Fruit fly (Drosophila melanogaster) whole organism, embryonic: ENCODE data around the gene CG5697.

ENCODE experiments used
- Ada2b ChIP-seq: fragments of 200-800 bp; sonication (Bioruptor generic); IDR thresholded peaks from 2 replicates; pipeline ENCODE4 v1.3.6; 2022; ENCODE audit warnings: missing biosample characterization, missing genetic modification characterization
- Asciz ChIP-seq: fragments of 200-800 bp; sonication (Bioruptor generic); optimal IDR thresholded peaks from 2 replicates; lab custom pipeline; 2017; ENCODE audit warnings: missing biosample characterization, mild to moderate bottlenecking, missing genetic modification characterization, missing genetic modification reagents
- B-H1 ChIP-seq: fragments of 200-800 bp; sonication (Bioruptor generic); IDR thresholded peaks from 3 replicates; pipeline ENCODE4 v1.3.6; 2022; ENCODE audit warnings: missing biosample characterization, missing genetic modification characterization
- CG10431 ChIP-seq: fragments of 200-800 bp; sonication (Bioruptor generic); optimal IDR thresholded peaks from 3 replicates; lab custom pipeline; 2018; ENCODE audit warnings: missing biosample characterization, mild to moderate bottlenecking, missing genetic modification characterization
- CG10654 ChIP-seq: fragments of 200-800 bp; sonication (Bioruptor generic); optimal IDR thresholded peaks from 2 replicates; lab custom pipeline; 2016; ENCODE audit warnings: missing biosample characterization, missing genetic modification characterization
- CG11456 ChIP-seq: fragments of 200-800 bp; sonication (Bioruptor generic); IDR thresholded peaks from 3 replicates; pipeline ENCODE4 v1.3.6; 2022; ENCODE audit warnings: missing biosample characterization, missing genetic modification characterization
- CG13123 ChIP-seq: fragments of 200-800 bp; sonication (Bioruptor generic); optimal IDR thresholded peaks from 2 replicates; lab custom pipeline; 2016; ENCODE audit warnings: missing biosample characterization, missing genetic modification characterization
- CG13287 ChIP-seq: fragments of 200-800 bp; sonication (Bioruptor generic); IDR thresholded peaks from 2 replicates; pipeline ENCODE4 v1.3.6; 2022; ENCODE audit warnings: missing biosample characterization, missing genetic modification characterization; ENCODE audit not compliant: partially characterized antibody
- CG13424 ChIP-seq: fragments of 200-800 bp; sonication (Bioruptor generic); optimal IDR thresholded peaks from 2 replicates; lab custom pipeline; 2019; ENCODE audit warnings: missing biosample characterization, mild to moderate bottlenecking, missing genetic modification characterization, moderate library complexity
- CG13894 ChIP-seq: fragments of 200-800 bp; sonication (Bioruptor generic); optimal IDR thresholded peaks from 3 replicates; lab custom pipeline; 2018; ENCODE audit warnings: missing biosample characterization, mild to moderate bottlenecking, missing genetic modification characterization, moderate library complexity
- CG14710 ChIP-seq: fragments of 200-800 bp; sonication (Bioruptor generic); optimal IDR thresholded peaks from 3 replicates; lab custom pipeline; 2019; ENCODE audit warnings: missing biosample characterization, mild to moderate bottlenecking, missing genetic modification characterization, moderate library complexity
- CG15479 ChIP-seq: fragments of 200-800 bp; sonication (Bioruptor generic); optimal IDR thresholded peaks from 3 replicates; lab custom pipeline; 2019; ENCODE audit warnings: missing biosample characterization, mild to moderate bottlenecking, missing genetic modification characterization, moderate library complexity
- CG17186 ChIP-seq: fragments of 200-800 bp; sonication (Bioruptor generic); optimal IDR thresholded peaks from 3 replicates; lab custom pipeline; 2017; ENCODE audit warnings: missing biosample characterization, missing genetic modification reagents, missing genetic modification characterization
- CG17612 ChIP-seq: fragments of 200-800 bp; sonication (Bioruptor generic); IDR thresholded peaks from 2 replicates; pipeline ENCODE4 v1.3.6; 2022; ENCODE audit warnings: missing biosample characterization, missing genetic modification characterization
- CG17829 ChIP-seq: fragments of 200-800 bp; optimal IDR thresholded peaks from 2 replicates; lab custom pipeline; 2019; ENCODE audit warnings: missing biosample characterization, mild to moderate bottlenecking, missing genetic modification characterization, moderate library complexity
- CG31365 ChIP-seq: fragments of 200-800 bp; sonication (Bioruptor generic); optimal IDR thresholded peaks from 2 replicates; lab custom pipeline; 2018; ENCODE audit warnings: missing biosample characterization, mild to moderate bottlenecking, missing genetic modification characterization
- CG31441 ChIP-seq: fragments of 200-800 bp; sonication (Bioruptor generic); IDR thresholded peaks from 2 replicates; pipeline ENCODE4 v1.3.6; 2022; ENCODE audit warnings: missing biosample characterization, missing genetic modification characterization
- CG4617 ChIP-seq: fragments of 200-800 bp; sonication (Bioruptor generic); optimal IDR thresholded peaks from 3 replicates; lab custom pipeline; 2016; ENCODE audit warnings: missing biosample characterization, missing genetic modification characterization, borderline replicate concordance
- CG6272 ChIP-seq: fragments of 200-800 bp; sonication (Bioruptor generic); IDR thresholded peaks from 2 replicates; pipeline ENCODE4 v1.3.6; 2022; ENCODE audit warnings: missing biosample characterization, missing genetic modification characterization
- CG7786 ChIP-seq: fragments of 200-800 bp; sonication (Bioruptor generic); optimal IDR thresholded peaks from 2 replicates; lab custom pipeline; 2016; ENCODE audit warnings: missing biosample characterization, missing genetic modification characterization
- CG8388 ChIP-seq: fragments of 200-800 bp; sonication (Bioruptor generic); optimal IDR thresholded peaks from 2 replicates; lab custom pipeline; 2019; ENCODE audit warnings: missing biosample characterization, mild to moderate bottlenecking, missing genetic modification characterization, moderate library complexity
- CG9215 ChIP-seq: fragments of 200-800 bp; sonication (Bioruptor generic); IDR thresholded peaks from 2 replicates; pipeline ENCODE4 v1.3.6; 2022; ENCODE audit warnings: missing biosample characterization, missing genetic modification characterization
- CTCF ChIP-seq: fragments of 200-800 bp; sonication (Bioruptor generic); optimal IDR thresholded peaks from 2 replicates; lab custom pipeline; 2017; ENCODE audit warnings: missing biosample characterization, mild to moderate bottlenecking, missing genetic modification characterization, moderate library complexity
- Chrac-16 ChIP-seq: fragments of 200-800 bp; sonication (Bioruptor generic); optimal IDR thresholded peaks from 3 replicates; lab custom pipeline; 2016; ENCODE audit warnings: missing biosample characterization, missing genetic modification characterization
- Fer3 ChIP-seq: fragments of 200-800 bp; sonication (Bioruptor generic); optimal IDR thresholded peaks from 2 replicates; lab custom pipeline; 2018; ENCODE audit warnings: missing biosample characterization, mild to moderate bottlenecking, missing genetic modification characterization, moderate library complexity
- Hand ChIP-seq: fragments of 200-800 bp; sonication (Bioruptor generic); optimal IDR thresholded peaks from 2 replicates; lab custom pipeline; 2017; ENCODE audit warnings: mild to moderate bottlenecking, missing biosample characterization, missing genetic modification reagents, missing genetic modification characterization
- Hmr ChIP-seq: fragments of 200-800 bp; sonication (Bioruptor generic); optimal IDR thresholded peaks from 3 replicates; lab custom pipeline; 2017; ENCODE audit warnings: mild to moderate bottlenecking, missing biosample characterization, missing genetic modification reagents, missing genetic modification characterization
- Hmx ChIP-seq: fragments of 200-800 bp; sonication (Bioruptor generic); optimal IDR thresholded peaks from 2 replicates; lab custom pipeline; 2016; ENCODE audit warnings: missing biosample characterization, missing genetic modification characterization
- Kr ChIP-seq: fragments of 200-800 bp; sonication (Bioruptor generic); optimal IDR thresholded peaks from 2 replicates; lab custom pipeline; 2017; ENCODE audit warnings: missing biosample characterization, mild to moderate bottlenecking, missing genetic modification characterization
- Lim3 ChIP-seq: fragments of 200-800 bp; sonication (Bioruptor generic); IDR thresholded peaks from 2 replicates; pipeline ENCODE4 v1.3.6; 2022; ENCODE audit warnings: missing biosample characterization, missing genetic modification characterization
- Lpt ChIP-seq: fragments of >200 bp; optimal IDR thresholded peaks from 2 replicates; lab custom pipeline; 2018; ENCODE audit warnings: missing biosample characterization, missing genetic modification characterization
- Mad ChIP-seq: fragments of 200-800 bp; sonication (Bioruptor generic); optimal IDR thresholded peaks from 2 replicates; lab custom pipeline; 2016; ENCODE audit warnings: missing biosample characterization, missing genetic modification characterization
- NC2β ChIP-seq: fragments of 200-800 bp; sonication (Bioruptor generic); optimal IDR thresholded peaks from 2 replicates; lab custom pipeline; 2016; ENCODE audit warnings: missing biosample characterization, missing genetic modification characterization
- Opbp ChIP-seq: fragments of 200-800 bp; sonication (Bioruptor generic); IDR thresholded peaks from 3 replicates; pipeline ENCODE4 v1.3.6; 2022; ENCODE audit warnings: missing biosample characterization, missing genetic modification characterization; ENCODE audit not compliant: partially characterized antibody
- Poxn ChIP-seq: fragments of 200-800 bp; sonication (Bioruptor generic); IDR thresholded peaks from 2 replicates; pipeline ENCODE4 v1.3.6; 2022; ENCODE audit warnings: missing biosample characterization, missing genetic modification characterization
- Ssrp ChIP-seq: fragments of 200-800 bp; sonication (Bioruptor generic); optimal IDR thresholded peaks from 2 replicates; lab custom pipeline; 2018; ENCODE audit warnings: missing biosample characterization, mild to moderate bottlenecking, missing genetic modification characterization, moderate library complexity
- Tbp ChIP-seq: fragments of >200 bp; optimal IDR thresholded peaks from 2 replicates; lab custom pipeline; 2018; ENCODE audit warnings: missing biosample characterization, missing genetic modification characterization
- Vsx1 ChIP-seq: fragments of 200-800 bp; sonication (Bioruptor generic); optimal IDR thresholded peaks from 2 replicates; lab custom pipeline; 2017; ENCODE audit warnings: missing biosample characterization, mild to moderate bottlenecking, missing genetic modification characterization, missing genetic modification reagents
- abd-A ChIP-seq: fragments of 200-800 bp; sonication (Bioruptor generic); optimal IDR thresholded peaks from 3 replicates; lab custom pipeline; 2019; ENCODE audit warnings: missing biosample characterization, mild to moderate bottlenecking, missing genetic modification characterization, moderate library complexity
- ash1 ChIP-seq: fragments of 200-800 bp; sonication (Bioruptor generic); optimal IDR thresholded peaks from 2 replicates; lab custom pipeline; 2018; ENCODE audit warnings: missing biosample characterization, mild to moderate bottlenecking, missing genetic modification characterization
- cas ChIP-seq: fragments of 200-800 bp; sonication (Bioruptor generic); IDR thresholded peaks from 2 replicates; pipeline ENCODE4 v1.3.6; 2022; ENCODE audit warnings: missing biosample characterization, missing genetic modification characterization
- caup ChIP-seq: fragments of 200-800 bp; sonication (Bioruptor generic); optimal IDR thresholded peaks from 3 replicates; lab custom pipeline; 2017; ENCODE audit warnings: missing biosample characterization, mild to moderate bottlenecking, missing genetic modification characterization, moderate library complexity; ENCODE audit not compliant: severe bottlenecking
- gcm ChIP-seq: fragments of 200-800 bp; sonication (Bioruptor generic); optimal IDR thresholded peaks from 2 replicates; lab custom pipeline; 2019; ENCODE audit warnings: missing biosample characterization, mild to moderate bottlenecking, missing genetic modification characterization, moderate library complexity
- h ChIP-seq: fragments of >200 bp; optimal IDR thresholded peaks from 2 replicates; lab custom pipeline; 2017
- lilli ChIP-seq: fragments of 200-800 bp; sonication (Bioruptor generic); optimal IDR thresholded peaks from 3 replicates; lab custom pipeline; 2016; ENCODE audit warnings: missing biosample characterization, missing genetic modification characterization
- pros ChIP-seq: fragments of 200-800 bp; sonication (Bioruptor generic); optimal IDR thresholded peaks from 3 replicates; lab custom pipeline; 2019; ENCODE audit warnings: missing biosample characterization, mild to moderate bottlenecking, missing genetic modification characterization, moderate library complexity
- sd ChIP-seq: fragments of 200-800 bp; sonication (Bioruptor generic); optimal IDR thresholded peaks from 3 replicates; lab custom pipeline; 2018; ENCODE audit warnings: missing biosample characterization, mild to moderate bottlenecking, missing genetic modification characterization, moderate library complexity
- sens ChIP-seq: fragments of 200-800 bp; sonication (Bioruptor generic); peaks from one replicate; lab custom pipeline; 2016; ENCODE audit warnings: missing biosample characterization, missing genetic modification characterization
- sisA ChIP-seq: fragments of 200-800 bp; sonication (Bioruptor generic); IDR thresholded peaks from 2 replicates; pipeline ENCODE4 v1.3.6; 2022; ENCODE audit warnings: missing biosample characterization, missing genetic modification characterization
- unc-4 ChIP-seq: fragments of 200-800 bp; sonication (Bioruptor generic); IDR thresholded peaks from 2 replicates; pipeline ENCODE4 v1.3.6; 2022; ENCODE audit warnings: missing biosample characterization, missing genetic modification characterization; ENCODE audit not compliant: partially characterized antibody
- vnd ChIP-seq: fragments of 200-800 bp; sonication (Bioruptor generic); IDR thresholded peaks from 3 replicates; pipeline ENCODE4 v1.3.6; 2022; ENCODE audit warnings: missing biosample characterization, missing genetic modification characterization; ENCODE audit not compliant: partially characterized antibody
- zen2 ChIP-seq: fragments of 200-800 bp; sonication (Bioruptor generic); IDR thresholded peaks from 3 replicates; pipeline ENCODE4 v1.3.6; 2022; ENCODE audit warnings: missing biosample characterization, missing genetic modification characterization; ENCODE audit not compliant: partially characterized antibody

CG5697 gene

dm6 chr3R:20989657-20990056 is 26.1 kb upstream of the CG5697 start (continued):
- TF ChIP-seq CG11456 (GFP tag; lab: Robert Waterston, UW) = no peak
- TF ChIP-seq CTCF (GFP tag; lab: Kevin White, UChicago) = no peak
- no peak for TF ChIP-seq CG4617
- TF ChIP-seq Vsx1 (GFP tag; lab: Kevin White, UChicago) = peak; percentile 49
- TF ChIP-seq zen2 (GFP tag; lab: Robert Waterston, UW) = no peak
- no peak for TF ChIP-seq unc-4 (GFP tag; lab: Robert Waterston, UW)
- no peak for TF ChIP-seq vnd (GFP tag; lab: Robert Waterston, UW)
- TF ChIP-seq sd (tag; lab: Kevin White, UChicago) = peak; percentile 5
- no peak for TF ChIP-seq Lim3 (GFP tag; lab: Robert Waterston, UW)
- TF ChIP-seq CG6272 = no peak
- no peak for TF ChIP-seq CG17612
- TF ChIP-seq CG13424 (tag; lab: Kevin White, UChicago) = peak; percentile 72
- TF ChIP-seq Tbp (GFP tag; lab: Kevin White, UChicago) = no peak
- TF ChIP-seq CG13287 = no peak
- TF ChIP-seq CG17186 (GFP tag; lab: Kevin White, UChicago) = no peak
- TF ChIP-seq h (lab: Kevin White, UChicago) = no peak
- peak; percentile 51 for TF ChIP-seq CG17829 (tag; lab: Kevin White, UChicago)
- peak; percentile 73 for TF ChIP-seq CG31441 (GFP tag; lab: Robert Waterston, UW)
- TF ChIP-seq gcm (GFP tag; lab: Kevin White, UChicago) = no peak
- peak; percentile 40 for TF ChIP-seq Ssrp (tag; lab: Kevin White, UChicago)
- no peak for TF ChIP-seq Lpt
- TF ChIP-seq Kr (GFP tag; lab: Kevin White, UChicago) = no peak
- peak; percentile 7 for TF ChIP-seq caup (GFP tag; lab: Kevin White, UChicago)
- no peak for TF ChIP-seq Opbp (GFP tag; lab: Robert Waterston, UW)
- TF ChIP-seq Hand = no peak
- peak; percentile 47 for TF ChIP-seq Ada2b (GFP tag; lab: Robert Waterston, UW)
- peak; percentile 20 for TF ChIP-seq CG14710 (tag; lab: Kevin White, UChicago)
- no peak for TF ChIP-seq pros (GFP tag; lab: Kevin White, UChicago)
- TF ChIP-seq Hmr (GFP tag; lab: Kevin White, UChicago) = peak; percentile 56
- TF ChIP-seq Poxn = no peak
- TF ChIP-seq NC2β (GFP tag; lab: Kevin White, UChicago) = no peak
- TF ChIP-seq CG10431 = no peak
- TF ChIP-seq CG15479 (GFP tag; lab: Kevin White, UChicago) = no peak
- peak; percentile 47 for TF ChIP-seq lilli (GFP tag; lab: Kevin White, UChicago)
- no peak for TF ChIP-seq abd-A (tag; lab: Kevin White, UChicago)
- no peak for TF ChIP-seq cas (GFP tag; lab: Robert Waterston, UW)
- TF ChIP-seq CG7786 = peak; percentile 48
- TF ChIP-seq Asciz (GFP tag; lab: Kevin White, UChicago) = peak; percentile 53
- TF ChIP-seq CG13123 (GFP tag; lab: Kevin White, UChicago) = no peak
- TF ChIP-seq CG8388 (GFP tag; lab: Kevin White, UChicago) = peak; percentile 27
- TF ChIP-seq CG31365 (tag; lab: Kevin White, UChicago) = no peak
- TF ChIP-seq CG13894 (tag; lab: Kevin White, UChicago) = no peak
- peak; percentile 71 for TF ChIP-seq CG9215 (GFP tag; lab: Robert Waterston, UW)
- peak; percentile 58 for TF ChIP-seq sisA (GFP tag; lab: Robert Waterston, UW)
- peak; percentile 43 for TF ChIP-seq Fer3
- no peak for TF ChIP-seq Mad (GFP tag; lab: Kevin White, UChicago)
- no peak for TF ChIP-seq ash1
- TF ChIP-seq Chrac-16 (GFP tag; lab: Kevin White, UChicago) = peak; percentile 16
- 0 out of 3 replicates have a peak, but pooled peaks have one; percentile 29 for TF ChIP-seq B-H1 (GFP tag; lab: Robert Waterston, UW)
- no peak for TF ChIP-seq CG10654 (GFP tag; lab: Kevin White, UChicago)
- no peak for TF ChIP-seq Hmx (GFP tag; lab: Kevin White, UChicago)
- TF ChIP-seq sens (GFP tag; lab: Kevin White, UChicago) = peak; percentile 85
